Worm (Caenorhabditis elegans) whole organism, late embryonic: Measurements from ENCODE around the gene R09E10.5.

Source experiments
- F13H6.1 ChIP-seq: sonication (generic microtip); optimal IDR thresholded peaks from 2 replicates; lab custom pipeline; 2016; ENCODE audit warnings: missing genetic modification characterization, missing compliant biosample characterization
- Y22D7AL.16 ChIP-seq: sonication (generic microtip); optimal IDR thresholded peaks from 2 replicates; lab custom pipeline; 2016; ENCODE audit warnings: missing genetic modification characterization, missing compliant biosample characterization
- dmd-4 ChIP-seq: sonication (generic microtip); optimal IDR thresholded peaks from 2 replicates; lab custom pipeline; 2016; ENCODE audit warnings: borderline replicate concordance, missing genetic modification characterization, missing compliant biosample characterization
- fkh-10 ChIP-seq: fragments of 150-350 bp; optimal IDR thresholded peaks from 2 replicates; lab custom pipeline; 2014; ENCODE audit warnings: missing biosample characterization, missing genetic modification reagents, missing genetic modification characterization
- hlh-30 ChIP-seq: sonication (generic microtip); optimal IDR thresholded peaks from 2 replicates; lab custom pipeline; 2017; ENCODE audit warnings: antibody characterized with exemption, missing genetic modification characterization, missing compliant biosample characterization; ENCODE audit not compliant: insufficient read depth
- nfya-1 ChIP-seq: sonication (generic microtip); optimal IDR thresholded peaks from 2 replicates; lab custom pipeline; 2017; ENCODE audit warnings: missing genetic modification characterization, mild to moderate bottlenecking, missing compliant biosample characterization, antibody characterized with exemption, moderate library complexity
- nhr-11 ChIP-seq: fragments of 150-350 bp; optimal IDR thresholded peaks from 2 replicates; lab custom pipeline; 2014; ENCODE audit warnings: missing biosample characterization, missing genetic modification characterization
- pha-4 ChIP-seq: fragments of 150-350 bp; optimal IDR thresholded peaks from 2 replicates; lab custom pipeline; 2018; ENCODE audit warnings: missing biosample characterization, missing genetic modification reagents, missing genetic modification characterization
- ref-2 ChIP-seq: sonication (generic microtip); optimal IDR thresholded peaks from 2 replicates; lab custom pipeline; 2016; ENCODE audit warnings: missing genetic modification characterization, missing compliant biosample characterization
- sox-4 ChIP-seq: sonication (generic microtip); optimal IDR thresholded peaks from 2 replicates; lab custom pipeline; 2017; ENCODE audit warnings: mild to moderate bottlenecking, missing genetic modification characterization, inconsistent platforms, missing compliant biosample characterization
- tbx-2 ChIP-seq: sonication (generic microtip); optimal IDR thresholded peaks from 2 replicates; lab custom pipeline; 2016; ENCODE audit warnings: missing genetic modification characterization, missing compliant biosample characterization
- ttx-3 ChIP-seq: sonication (generic microtip); optimal IDR thresholded peaks from 2 replicates; lab custom pipeline; 2016; ENCODE audit warnings: missing genetic modification reagents, missing genetic modification characterization, missing compliant biosample characterization

ce11 chrIV:10302203-10302602 is at the start of gene R09E10.5:
- TF ChIP-seq F13H6.1 (tag; lab: Kevin White, UChicago) = no peak
- TF ChIP-seq nhr-11 (tag; lab: Kevin White, UChicago) = no peak
- no peak for TF ChIP-seq ttx-3
- TF ChIP-seq Y22D7AL.16 (tag; lab: Kevin White, UChicago) = no peak
- no peak for TF ChIP-seq pha-4 (tag; lab: Kevin White, UChicago)
- no peak for TF ChIP-seq nfya-1 (tag; lab: Kevin White, UChicago)
- no peak for TF ChIP-seq tbx-2 (tag; lab: Kevin White, UChicago)
- no peak for TF ChIP-seq fkh-10 (GFP tag; lab: Kevin White, UChicago)
- no peak for TF ChIP-seq ref-2
- no peak for TF ChIP-seq dmd-4 (tag; lab: Kevin White, UChicago)
- TF ChIP-seq hlh-30 (tag; lab: Kevin White, UChicago) = no peak
- no peak for TF ChIP-seq sox-4 (tag; lab: Kevin White, UChicago)
